Worm (Caenorhabditis elegans) whole organism, L1 larva: ENCODE data around the gene aat-8.
A peak's percentile ranks its signal among the peaks of the same experiment; 100 is the strongest.

ENCODE experiments used
- C16A3.4 ChIP-seq: fragments of 150-350 bp; optimal IDR thresholded peaks from 2 replicates; lab custom pipeline; 2014; ENCODE audit warnings: missing biosample characterization, missing genetic modification characterization
- Y116A8C.19 ChIP-seq: sonication (generic microtip); optimal IDR thresholded peaks from 2 replicates; lab custom pipeline; 2016; ENCODE audit warnings: missing compliant biosample characterization, missing genetic modification characterization, borderline replicate concordance
- ama-1 ChIP-seq: fragments of 150-350 bp; optimal IDR thresholded peaks from 2 replicates; lab custom pipeline; 2014
- ceh-63 ChIP-seq: fragments of 200-800 bp; sonication (Bioruptor generic); optimal IDR thresholded peaks from 2 replicates; lab custom pipeline; 2018; ENCODE audit warnings: mild to moderate bottlenecking, missing genetic modification characterization, missing compliant biosample characterization
- ceh-8 ChIP-seq: fragments of 200-800 bp; sonication (Bioruptor generic); optimal IDR thresholded peaks from 2 replicates; lab custom pipeline; 2018; ENCODE audit warnings: mild to moderate bottlenecking, missing genetic modification characterization, moderate library complexity, missing compliant biosample characterization
- ceh-82 ChIP-seq, 3 experiments: fragments of 150-350 bp in 1 of 3; sonication (generic microtip) in 2 of 3; optimal IDR thresholded peaks; 2 replicates each; lab custom pipeline; 2014 to 2017; ENCODE audit warnings: missing biosample characterization in 3 of 3, missing genetic modification characterization in 3 of 3
- ceh-88 ChIP-seq: fragments of 200-800 bp; sonication (Bioruptor generic); IDR thresholded peaks from 2 replicates; pipeline ENCODE4 v1.3.6; 2022; ENCODE audit warnings: missing genetic modification characterization, missing compliant biosample characterization
- ces-1 ChIP-seq: fragments of 150-350 bp; optimal IDR thresholded peaks from 2 replicates; lab custom pipeline; 2014; ENCODE audit warnings: missing biosample characterization, missing genetic modification reagents, missing genetic modification characterization
- dsc-1 ChIP-seq: sonication (generic microtip); optimal IDR thresholded peaks from 2 replicates; lab custom pipeline; 2016; ENCODE audit warnings: mild to moderate bottlenecking, missing genetic modification characterization, missing compliant biosample characterization
- efl-1 ChIP-seq, 4 experiments: fragments of 150-350 bp; optimal IDR thresholded peaks in 3 of 4; peaks in 1 of 4; 1 replicate in 1 of 4; 2 replicates in 3 of 4; lab custom pipeline; 2014; ENCODE audit warnings: missing biosample characterization in 2 of 4, missing genetic modification characterization in 2 of 4, missing genetic modification reagents in 2 of 4
- ets-5 ChIP-seq: fragments of 200-800 bp; sonication (Bioruptor generic); IDR thresholded peaks from 2 replicates; pipeline ENCODE4 v1.3.6; 2022; ENCODE audit warnings: missing genetic modification characterization, missing compliant biosample characterization
- fkh-10 ChIP-seq: sonication (generic microtip); optimal IDR thresholded peaks from 2 replicates; lab custom pipeline; 2017; ENCODE audit warnings: missing biosample characterization, missing genetic modification reagents, missing genetic modification characterization
- fkh-4 ChIP-seq: sonication (generic microtip); optimal IDR thresholded peaks from 2 replicates; lab custom pipeline; 2016; ENCODE audit warnings: missing compliant biosample characterization, missing genetic modification characterization, borderline replicate concordance
- grh-1 ChIP-seq: fragments of 200-800 bp; sonication (Bioruptor generic); IDR thresholded peaks from 2 replicates; pipeline ENCODE4 v1.3.6; 2022; ENCODE audit warnings: missing genetic modification reagents, missing genetic modification characterization, missing compliant biosample characterization
- hlh-4 ChIP-seq: sonication (generic microtip); optimal IDR thresholded peaks from 2 replicates; lab custom pipeline; 2016; ENCODE audit warnings: mild to moderate bottlenecking, missing genetic modification characterization, missing compliant biosample characterization
- isw-1 ChIP-seq: fragments of 200-800 bp; sonication (Bioruptor generic); IDR thresholded peaks from 2 replicates; pipeline ENCODE4 v1.3.6; 2022; ENCODE audit warnings: missing genetic modification characterization, missing compliant biosample characterization
- lin-13 ChIP-seq: fragments of 150-350 bp; optimal IDR thresholded peaks from 2 replicates; lab custom pipeline; 2014; ENCODE audit warnings: missing biosample characterization, missing genetic modification reagents, missing genetic modification characterization
- lin-14 ChIP-seq: fragments of 200-800 bp; sonication (Bioruptor generic); optimal IDR thresholded peaks from 2 replicates; lab custom pipeline; 2018; ENCODE audit warnings: mild to moderate bottlenecking, missing genetic modification characterization, moderate library complexity, missing compliant biosample characterization
- lin-39 ChIP-seq: fragments of 150-350 bp; optimal IDR thresholded peaks from 2 replicates; lab custom pipeline; 2014; ENCODE audit warnings: missing biosample characterization, missing genetic modification reagents, missing genetic modification characterization
- lsy-2 ChIP-seq, 2 experiments: fragments of 150-350 bp; optimal IDR thresholded peaks; 2 replicates each; lab custom pipeline; 2014; ENCODE audit warnings: missing biosample characterization in 2 of 2, missing genetic modification characterization in 2 of 2
- mab-9 ChIP-seq: fragments of 200-800 bp; sonication (Bioruptor generic); IDR thresholded peaks from 2 replicates; pipeline ENCODE4 v1.3.6; 2022; ENCODE audit warnings: missing genetic modification reagents, missing genetic modification characterization, missing compliant biosample characterization
- mep-1 ChIP-seq: fragments of 150-350 bp; optimal IDR thresholded peaks from 2 replicates; lab custom pipeline; 2014; ENCODE audit warnings: missing biosample characterization, missing genetic modification characterization
- nhr-11 ChIP-seq: fragments of 150-350 bp; optimal IDR thresholded peaks from 2 replicates; lab custom pipeline; 2014; ENCODE audit warnings: missing biosample characterization, missing genetic modification characterization
- nhr-19 ChIP-seq: fragments of 200-800 bp; sonication (Bioruptor generic); conservative IDR thresholded peaks from 2 replicates; pipeline ENCODE4 v1.3.6; 2022; ENCODE audit warnings: missing genetic modification characterization, missing compliant biosample characterization
- nhr-47 ChIP-seq: sonication (generic microtip); optimal IDR thresholded peaks from 2 replicates; lab custom pipeline; 2016; ENCODE audit warnings: mild to moderate bottlenecking, missing genetic modification characterization, moderate library complexity, missing compliant biosample characterization
- nhr-77 ChIP-seq: fragments of 150-350 bp; optimal IDR thresholded peaks from 2 replicates; lab custom pipeline; 2014; ENCODE audit warnings: missing biosample characterization, missing genetic modification characterization
- nhr-85 ChIP-seq: sonication (generic microtip); peaks from one replicate; lab custom pipeline; 2016; ENCODE audit warnings: missing genetic modification characterization, inconsistent platforms, missing compliant biosample characterization
- nhr-90 ChIP-seq: sonication (generic microtip); optimal IDR thresholded peaks from 2 replicates; lab custom pipeline; 2016; ENCODE audit warnings: mild to moderate bottlenecking, missing genetic modification characterization, missing compliant biosample characterization; ENCODE audit not compliant: poor library complexity
- rnt-1 ChIP-seq: sonication (generic microtip); optimal IDR thresholded peaks from 2 replicates; lab custom pipeline; 2016; ENCODE audit warnings: mild to moderate bottlenecking, missing genetic modification characterization, moderate library complexity, missing compliant biosample characterization
- sptf-1 ChIP-seq: fragments of 150-350 bp; optimal IDR thresholded peaks from 2 replicates; lab custom pipeline; 2014; ENCODE audit warnings: missing biosample characterization, missing genetic modification characterization
- tlp-1 ChIP-seq: fragments of 150-350 bp; optimal IDR thresholded peaks from 2 replicates; lab custom pipeline; 2014; ENCODE audit warnings: missing biosample characterization, missing genetic modification characterization
- unc-30 ChIP-seq: sonication (generic microtip); optimal IDR thresholded peaks from 2 replicates; lab custom pipeline; 2017; ENCODE audit warnings: missing biosample characterization, missing genetic modification characterization
- unc-98 ChIP-seq: fragments of 200-800 bp; sonication (Bioruptor generic); IDR thresholded peaks from 2 replicates; pipeline ENCODE4 v1.3.6; 2022; ENCODE audit warnings: missing genetic modification characterization, missing compliant biosample characterization
- xbp-1 ChIP-seq: sonication (generic microtip); optimal IDR thresholded peaks from 2 replicates; lab custom pipeline; 2016; ENCODE audit warnings: missing genetic modification characterization, missing compliant biosample characterization
- zag-1 ChIP-seq: fragments of 150-350 bp; optimal IDR thresholded peaks from 2 replicates; lab custom pipeline; 2014; ENCODE audit warnings: missing biosample characterization, missing genetic modification characterization

aat-8 gene

ce11 chrIV:3848985-3849384 is 15.9 kb downstream of the aat-8 start:
- TF ChIP-seq ceh-8 (GFP tag; lab: Kevin White, UChicago) (no peak), sptf-1 (tag; lab: Kevin White, UChicago) (no peak), unc-98 (GFP tag; lab: Robert Waterston, UW) (no peak), lsy-2 (tag; optimal IDR thresholded peaks at IDR 0.05; lab: Kevin White, UChicago) (no peak)

ce11 chrIV:3847489-3847888 is 17.4 kb downstream of the aat-8 start:
- TF ChIP-seq fkh-10 (GFP tag; lab: Kevin White, UChicago), result peak; percentile 49
- TF ChIP-seq efl-1 (optimal IDR thresholded peaks at IDR 0.05; lab: Kevin White, UChicago), result no peak
- TF ChIP-seq efl-1 (GFP tag; optimal IDR thresholded peaks at IDR 0.05 in 1 of 2; lab: Kevin White, UChicago), result peak in 1 of 2 experiments; percentile 44
- peak; percentile 9 for TF ChIP-seq ces-1 (GFP tag; lab: Kevin White, UChicago)
- TF ChIP-seq lin-14, result peak; percentile 41
- no peak for TF ChIP-seq hlh-4 (tag; lab: Kevin White, UChicago)
- no peak for TF ChIP-seq grh-1 (GFP tag; lab: Robert Waterston, UW)

- TF ChIP-seq nhr-85 (tag; lab: Kevin White, UChicago), result no peak
- TF ChIP-seq isw-1 (GFP tag; lab: Robert Waterston, UW), result no peak
- no peak for TF ChIP-seq ama-1 (lab: Kevin White, UChicago)
- no peak for TF ChIP-seq tlp-1 (tag; lab: Kevin White, UChicago)
- no peak for TF ChIP-seq nhr-77 (tag; lab: Kevin White, UChicago)
- TF ChIP-seq ceh-88 (GFP tag; lab: Robert Waterston, UW), result no peak
- no peak for TF ChIP-seq lin-39
- TF ChIP-seq mab-9 (GFP tag; lab: Robert Waterston, UW), result no peak
Observed at ce11 chrIV:3844584-3844983, 20.3 kb downstream of the aat-8 start.

ce11 chrIV:3844004-3844403 is 20.8 kb downstream of the aat-8 start:
- TF ChIP-seq fkh-4 (tag; lab: Kevin White, UChicago) (peak; percentile 47), efl-1 (optimal IDR thresholded peaks at IDR 0.05; lab: Kevin White, UChicago) (no peak), efl-1 (GFP tag; optimal IDR thresholded peaks at IDR 0.05 in 1 of 2; lab: Kevin White, UChicago) (peak in 1 of 2 experiments; percentile 87), ets-5 (GFP tag; lab: Robert Waterston, UW) (no peak), lin-13 (GFP tag; lab: Kevin White, UChicago) (no peak), tlp-1 (tag; lab: Kevin White, UChicago) (no peak), C16A3.4 (tag; lab: Kevin White, UChicago) (no peak), dsc-1 (tag; lab: Kevin White, UChicago) (peak; percentile 87)

ce11 chrIV:3843019-3843527 is 21.8 kb downstream of the aat-8 start:
- no peak for TF ChIP-seq efl-1 (optimal IDR thresholded peaks at IDR 0.05; lab: Kevin White, UChicago)
- TF ChIP-seq efl-1 (GFP tag; optimal IDR thresholded peaks at IDR 0.05 in 1 of 2; lab: Kevin White, UChicago), result peak in 1 of 2 experiments; percentile 8
- TF ChIP-seq nhr-90 (tag; lab: Kevin White, UChicago), result no peak

- TF ChIP-seq nhr-90 (tag; lab: Kevin White, UChicago) (no peak), xbp-1 (tag; lab: Kevin White, UChicago) (no peak), lsy-2 (tag; optimal IDR thresholded peaks at IDR 0.05; lab: Kevin White, UChicago) (no peak), nhr-47 (no peak), mep-1 (tag; lab: Kevin White, UChicago) (no peak), rnt-1 (tag; lab: Kevin White, UChicago) (no peak), nhr-85 (tag; lab: Kevin White, UChicago) (no peak), nhr-19 (GFP tag; lab: Robert Waterston, UW) (no peak), nhr-11 (tag; lab: Kevin White, UChicago) (no peak), zag-1 (no peak), Y116A8C.19 (no peak), ceh-88 (GFP tag; lab: Robert Waterston, UW) (no peak), isw-1 (GFP tag; lab: Robert Waterston, UW) (no peak), unc-30 (no peak), ceh-63 (no peak), lin-39 (no peak), ces-1 (GFP tag; lab: Kevin White, UChicago) (no peak), ceh-82 (tag; optimal IDR thresholded peaks at IDR 0.05; lab: Kevin White, UChicago) (no peak), dsc-1 (tag; lab: Kevin White, UChicago) (no peak), ets-5 (GFP tag; lab: Robert Waterston, UW) (no peak)
Observed at ce11 chrIV:3841607-3842006, 23.2 kb downstream of the aat-8 start.
